Worm (Caenorhabditis elegans) whole organism, L1 larva: ENCODE measurements around the gene ilys-6.
A peak's percentile ranks its signal among the peaks of the same experiment; 100 is the strongest.

Experiments
- C04F5.9 ChIP-seq: sonication (generic microtip); optimal IDR thresholded peaks from 2 replicates; lab custom pipeline; 2016; ENCODE audit warnings: missing genetic modification characterization, missing compliant biosample characterization
- C16A3.4 ChIP-seq: fragments of 150-350 bp; optimal IDR thresholded peaks from 2 replicates; lab custom pipeline; 2014; ENCODE audit warnings: missing biosample characterization, missing genetic modification characterization
- F16B12.6 ChIP-seq: fragments of 150-350 bp; optimal IDR thresholded peaks from 2 replicates; lab custom pipeline; 2014; ENCODE audit warnings: missing biosample characterization, missing genetic modification characterization
- Y116A8C.19 ChIP-seq: sonication (generic microtip); optimal IDR thresholded peaks from 2 replicates; lab custom pipeline; 2016; ENCODE audit warnings: missing compliant biosample characterization, missing genetic modification characterization, borderline replicate concordance
- alr-1 ChIP-seq: fragments of 200-800 bp; sonication (Bioruptor generic); optimal IDR thresholded peaks from 2 replicates; lab custom pipeline; 2018; ENCODE audit warnings: borderline replicate concordance, mild to moderate bottlenecking, missing genetic modification characterization, missing compliant biosample characterization
- ama-1 ChIP-seq: fragments of 150-350 bp; optimal IDR thresholded peaks from 2 replicates; lab custom pipeline; 2014
- blmp-1 ChIP-seq: fragments of 150-350 bp; optimal IDR thresholded peaks from 2 replicates; lab custom pipeline; 2014; ENCODE audit warnings: missing biosample characterization, missing genetic modification characterization
- ceh-82 ChIP-seq, 3 experiments: fragments of 150-350 bp in 1 of 3; sonication (generic microtip) in 2 of 3; optimal IDR thresholded peaks; 2 replicates each; lab custom pipeline; 2014 to 2017; ENCODE audit warnings: missing biosample characterization in 3 of 3, missing genetic modification characterization in 3 of 3
- ceh-88 ChIP-seq: fragments of 200-800 bp; sonication (Bioruptor generic); IDR thresholded peaks from 2 replicates; pipeline ENCODE4 v1.3.6; 2022; ENCODE audit warnings: missing genetic modification characterization, missing compliant biosample characterization
- ceh-90 ChIP-seq: sonication (generic microtip); optimal IDR thresholded peaks from 2 replicates; lab custom pipeline; 2016; ENCODE audit warnings: missing genetic modification characterization, missing compliant biosample characterization
- ces-1 ChIP-seq: fragments of 150-350 bp; optimal IDR thresholded peaks from 2 replicates; lab custom pipeline; 2014; ENCODE audit warnings: missing biosample characterization, missing genetic modification reagents, missing genetic modification characterization
- dpl-1 ChIP-seq, 3 experiments: fragments of 150-350 bp in 2 of 3; sonication (generic microtip) in 1 of 3; optimal IDR thresholded peaks; 2 replicates each; lab custom pipeline; 2014 to 2017; ENCODE audit warnings: missing biosample characterization in 3 of 3, missing genetic modification characterization in 3 of 3, missing genetic modification reagents in 3 of 3
- dsc-1 ChIP-seq: sonication (generic microtip); optimal IDR thresholded peaks from 2 replicates; lab custom pipeline; 2016; ENCODE audit warnings: mild to moderate bottlenecking, missing genetic modification characterization, missing compliant biosample characterization
- efl-1 ChIP-seq, 4 experiments: fragments of 150-350 bp; optimal IDR thresholded peaks in 3 of 4; peaks in 1 of 4; 1 replicate in 1 of 4; 2 replicates in 3 of 4; lab custom pipeline; 2014; ENCODE audit warnings: missing biosample characterization in 2 of 4, missing genetic modification characterization in 2 of 4, missing genetic modification reagents in 2 of 4
- efl-3 ChIP-seq: fragments of 200-800 bp; sonication (Bioruptor generic); optimal IDR thresholded peaks from 2 replicates; lab custom pipeline; 2018; ENCODE audit warnings: mild to moderate bottlenecking, missing genetic modification characterization, missing compliant biosample characterization
- egl-27 ChIP-seq, 2 experiments: fragments of 150-350 bp in 1 of 2; sonication (generic microtip); optimal IDR thresholded peaks; 3 replicates each; lab custom pipeline; 2017 to 2018; ENCODE audit warnings: missing biosample characterization in 2 of 2, missing genetic modification characterization in 2 of 2, missing genetic modification reagents in 2 of 2
- elt-2 ChIP-seq: sonication (generic microtip); optimal IDR thresholded peaks from 2 replicates; lab custom pipeline; 2016; ENCODE audit warnings: missing genetic modification characterization, mild to moderate bottlenecking, inconsistent platforms, missing compliant biosample characterization, missing genetic modification reagents
- elt-3 ChIP-seq, 6 experiments: fragments of 150-350 bp in 1 of 6; sonication (generic microtip); optimal IDR thresholded peaks; 2 replicates each; lab custom pipeline; 2017 to 2018; ENCODE audit warnings: missing biosample characterization in 6 of 6, missing genetic modification characterization in 6 of 6, inconsistent platforms in 1 of 6
- ets-5 ChIP-seq: fragments of 200-800 bp; sonication (Bioruptor generic); IDR thresholded peaks from 2 replicates; pipeline ENCODE4 v1.3.6; 2022; ENCODE audit warnings: missing genetic modification characterization, missing compliant biosample characterization
- fkh-4 ChIP-seq: sonication (generic microtip); optimal IDR thresholded peaks from 2 replicates; lab custom pipeline; 2016; ENCODE audit warnings: missing compliant biosample characterization, missing genetic modification characterization, borderline replicate concordance
- fkh-8 ChIP-seq: sonication (generic microtip); optimal IDR thresholded peaks from 2 replicates; lab custom pipeline; 2016; ENCODE audit warnings: mild to moderate bottlenecking, missing genetic modification characterization, missing compliant biosample characterization
- hlh-17 ChIP-seq: fragments of 200-800 bp; sonication (Bioruptor generic); optimal IDR thresholded peaks from 2 replicates; lab custom pipeline; 2018; ENCODE audit warnings: missing genetic modification characterization, mild to moderate bottlenecking, missing compliant biosample characterization, moderate library complexity, borderline replicate concordance
- hlh-4 ChIP-seq: sonication (generic microtip); optimal IDR thresholded peaks from 2 replicates; lab custom pipeline; 2016; ENCODE audit warnings: mild to moderate bottlenecking, missing genetic modification characterization, missing compliant biosample characterization
- hpl-2 ChIP-seq: fragments of 150-350 bp; optimal IDR thresholded peaks from 2 replicates; lab custom pipeline; 2014; ENCODE audit warnings: missing biosample characterization, missing genetic modification reagents, missing genetic modification characterization
- irx-1 ChIP-seq: sonication (generic microtip); optimal IDR thresholded peaks from 2 replicates; lab custom pipeline; 2016; ENCODE audit warnings: missing genetic modification characterization, missing compliant biosample characterization
- isw-1 ChIP-seq: fragments of 200-800 bp; sonication (Bioruptor generic); IDR thresholded peaks from 2 replicates; pipeline ENCODE4 v1.3.6; 2022; ENCODE audit warnings: missing genetic modification characterization, missing compliant biosample characterization
- jun-1 ChIP-seq: fragments of 150-350 bp; optimal IDR thresholded peaks from 2 replicates; lab custom pipeline; 2014; ENCODE audit warnings: missing biosample characterization, missing genetic modification reagents, missing genetic modification characterization
- lin-13 ChIP-seq: fragments of 150-350 bp; optimal IDR thresholded peaks from 2 replicates; lab custom pipeline; 2014; ENCODE audit warnings: missing biosample characterization, missing genetic modification reagents, missing genetic modification characterization
- lin-14 ChIP-seq: fragments of 200-800 bp; sonication (Bioruptor generic); optimal IDR thresholded peaks from 2 replicates; lab custom pipeline; 2018; ENCODE audit warnings: mild to moderate bottlenecking, missing genetic modification characterization, moderate library complexity, missing compliant biosample characterization
- lin-15B ChIP-seq: fragments of 150-350 bp; sonication (generic microtip); optimal IDR thresholded peaks from 3 replicates; lab custom pipeline; 2014; ENCODE audit warnings: missing biosample characterization, missing genetic modification characterization
- lsy-2 ChIP-seq, 2 experiments: fragments of 150-350 bp; optimal IDR thresholded peaks; 2 replicates each; lab custom pipeline; 2014; ENCODE audit warnings: missing biosample characterization in 2 of 2, missing genetic modification characterization in 2 of 2
- mef-2 ChIP-seq: fragments of 150-350 bp; optimal IDR thresholded peaks from 2 replicates; lab custom pipeline; 2014; ENCODE audit warnings: missing biosample characterization, missing genetic modification characterization
- nhr-20 ChIP-seq: sonication (generic microtip); optimal IDR thresholded peaks from 2 replicates; lab custom pipeline; 2016; ENCODE audit warnings: mild to moderate bottlenecking, missing genetic modification characterization, missing compliant biosample characterization
- nhr-237 ChIP-seq: fragments of 150-350 bp; optimal IDR thresholded peaks from 2 replicates; lab custom pipeline; 2014; ENCODE audit warnings: missing biosample characterization, missing genetic modification characterization
- nhr-28 ChIP-seq: fragments of 150-350 bp; optimal IDR thresholded peaks from 2 replicates; lab custom pipeline; 2014; ENCODE audit warnings: missing biosample characterization, missing genetic modification characterization
- nhr-47 ChIP-seq: sonication (generic microtip); optimal IDR thresholded peaks from 2 replicates; lab custom pipeline; 2016; ENCODE audit warnings: mild to moderate bottlenecking, missing genetic modification characterization, moderate library complexity, missing compliant biosample characterization
- nhr-76 ChIP-seq: sonication (generic microtip); optimal IDR thresholded peaks from 2 replicates; lab custom pipeline; 2017; ENCODE audit warnings: missing biosample characterization, missing genetic modification characterization
- nhr-84 ChIP-seq: sonication (generic microtip); optimal IDR thresholded peaks from 2 replicates; lab custom pipeline; 2017; ENCODE audit warnings: missing biosample characterization, missing genetic modification characterization
- nhr-90 ChIP-seq: sonication (generic microtip); optimal IDR thresholded peaks from 2 replicates; lab custom pipeline; 2016; ENCODE audit warnings: mild to moderate bottlenecking, missing genetic modification characterization, missing compliant biosample characterization; ENCODE audit not compliant: poor library complexity
- pag-3 ChIP-seq: sonication (generic microtip); optimal IDR thresholded peaks from 2 replicates; lab custom pipeline; 2017; ENCODE audit warnings: missing genetic modification characterization, mild to moderate bottlenecking, missing compliant biosample characterization, antibody characterized with exemption, borderline replicate concordance; ENCODE audit not compliant: insufficient read depth
- rnt-1 ChIP-seq: sonication (generic microtip); optimal IDR thresholded peaks from 2 replicates; lab custom pipeline; 2016; ENCODE audit warnings: mild to moderate bottlenecking, missing genetic modification characterization, moderate library complexity, missing compliant biosample characterization
- snu-23 ChIP-seq: sonication (generic microtip); optimal IDR thresholded peaks from 2 replicates; lab custom pipeline; 2016; ENCODE audit warnings: missing genetic modification characterization, missing compliant biosample characterization
- sox-4 ChIP-seq: sonication (generic microtip); optimal IDR thresholded peaks from 2 replicates; lab custom pipeline; 2016; ENCODE audit warnings: missing genetic modification characterization, missing compliant biosample characterization
- tbx-2 ChIP-seq: sonication (generic microtip); optimal IDR thresholded peaks from 2 replicates; lab custom pipeline; 2016; ENCODE audit warnings: missing genetic modification characterization, missing compliant biosample characterization
- unc-130 ChIP-seq: fragments of 150-350 bp; optimal IDR thresholded peaks from 2 replicates; lab custom pipeline; 2017; ENCODE audit warnings: missing biosample characterization, missing genetic modification characterization, inconsistent platforms
- unc-30 ChIP-seq: sonication (generic microtip); optimal IDR thresholded peaks from 2 replicates; lab custom pipeline; 2017; ENCODE audit warnings: missing biosample characterization, missing genetic modification characterization
- unc-62 ChIP-seq: fragments of 150-350 bp; optimal IDR thresholded peaks from 2 replicates; lab custom pipeline; 2014; ENCODE audit warnings: missing biosample characterization, missing genetic modification reagents, missing genetic modification characterization
- unc-86 ChIP-seq: sonication (generic microtip); optimal IDR thresholded peaks from 2 replicates; lab custom pipeline; 2016; ENCODE audit warnings: missing genetic modification characterization, missing compliant biosample characterization
- vab-15 ChIP-seq: sonication (generic microtip); optimal IDR thresholded peaks from 2 replicates; lab custom pipeline; 2017; ENCODE audit warnings: missing genotype, mild to moderate bottlenecking, missing genetic modification characterization, missing compliant biosample characterization
- zag-1 ChIP-seq: fragments of 150-350 bp; optimal IDR thresholded peaks from 2 replicates; lab custom pipeline; 2014; ENCODE audit warnings: missing biosample characterization, missing genetic modification characterization
- zip-4 ChIP-seq: fragments of 200-800 bp; sonication (Bioruptor generic); optimal IDR thresholded peaks from 2 replicates; lab custom pipeline; 2018; ENCODE audit warnings: mild to moderate bottlenecking, missing genetic modification characterization, moderate library complexity, missing compliant biosample characterization
- ztf-11 ChIP-seq, 2 experiments: sonication (generic microtip); optimal IDR thresholded peaks; 2 replicates each; lab custom pipeline; 2016 to 2017; ENCODE audit warnings: missing genetic modification characterization in 2 of 2, missing biosample characterization in 1 of 2, missing compliant biosample characterization in 1 of 2
- ztf-4 ChIP-seq: fragments of 150-350 bp; optimal IDR thresholded peaks from 2 replicates; lab custom pipeline; 2014; ENCODE audit warnings: missing biosample characterization, missing genetic modification characterization

The ilys-6 gene

ce11 chrIV:4099773-4100172 lies 36.3 kb upstream of the ilys-6 start:
- TF ChIP-seq F16B12.6, result no peak
- TF ChIP-seq blmp-1 (tag; lab: Kevin White, UChicago), result no peak
- TF ChIP-seq nhr-47, result no peak
- TF ChIP-seq jun-1 (tag; lab: Kevin White, UChicago), result no peak
- no peak for TF ChIP-seq unc-86 (tag; lab: Kevin White, UChicago)
- TF ChIP-seq fkh-4 (tag; lab: Kevin White, UChicago), result no peak
- TF ChIP-seq lsy-2 (tag; optimal IDR thresholded peaks at IDR 0.05; lab: Kevin White, UChicago), result peak; percentile 10 to 21
- no peak for TF ChIP-seq lin-15B (tag; lab: Kevin White, UChicago)
- no peak for TF ChIP-seq ets-5 (GFP tag; lab: Robert Waterston, UW)
- TF ChIP-seq elt-2 (tag; lab: Kevin White, UChicago), result no peak
- no peak for TF ChIP-seq fkh-8 (tag; lab: Kevin White, UChicago)
- TF ChIP-seq rnt-1 (tag; lab: Kevin White, UChicago), result no peak
- no peak for TF ChIP-seq nhr-28 (tag; lab: Kevin White, UChicago)
- TF ChIP-seq alr-1 (tag; lab: Kevin White, UChicago), result no peak
- TF ChIP-seq efl-1 (optimal IDR thresholded peaks at IDR 0.05; lab: Kevin White, UChicago), result no peak
- TF ChIP-seq efl-1 (GFP tag; optimal IDR thresholded peaks at IDR 0.05 in 1 of 2; lab: Kevin White, UChicago), result no peak
- TF ChIP-seq dpl-1 (GFP tag; optimal IDR thresholded peaks at IDR 0.05; lab: Kevin White, UChicago), result peak in 1 of 3 experiments; percentile 13
- TF ChIP-seq ceh-88, result no peak
- no peak for TF ChIP-seq unc-62 (GFP tag; lab: Kevin White, UChicago)
- no peak for TF ChIP-seq nhr-20
- TF ChIP-seq C04F5.9 (tag; lab: Kevin White, UChicago), result no peak
- TF ChIP-seq nhr-84 (tag; lab: Kevin White, UChicago), result no peak
- TF ChIP-seq zag-1 (tag; lab: Kevin White, UChicago), result no peak
- no peak for TF ChIP-seq hpl-2
- TF ChIP-seq hlh-17 (GFP tag; lab: Kevin White, UChicago), result no peak
- TF ChIP-seq unc-130 (tag; lab: Kevin White, UChicago), result peak; percentile 48
- TF ChIP-seq lin-14 (GFP tag; lab: Kevin White, UChicago), result peak; percentile 54
- TF ChIP-seq mef-2 (tag; lab: Kevin White, UChicago), result no peak
- TF ChIP-seq ztf-11 (tag; optimal IDR thresholded peaks at IDR 0.05; lab: Kevin White, UChicago), result no peak
- no peak for TF ChIP-seq hlh-4 (tag; lab: Kevin White, UChicago)
- peak; percentile 7 for TF ChIP-seq snu-23
- TF ChIP-seq egl-27 (tag; optimal IDR thresholded peaks at IDR 0.05; lab: Kevin White, UChicago), result no peak
- TF ChIP-seq nhr-76 (tag; lab: Kevin White, UChicago), result no peak
- no peak for TF ChIP-seq tbx-2 (tag; lab: Kevin White, UChicago)
- no peak for TF ChIP-seq dsc-1
- no peak for TF ChIP-seq C16A3.4 (tag; lab: Kevin White, UChicago)
- peak; percentile 40 for TF ChIP-seq pag-3 (tag; lab: Kevin White, UChicago)
- TF ChIP-seq ama-1 (lab: Kevin White, UChicago), result no peak
- no peak for TF ChIP-seq ceh-90
- no peak for TF ChIP-seq irx-1 (tag; lab: Kevin White, UChicago)
- TF ChIP-seq unc-30 (tag; lab: Kevin White, UChicago), result no peak
- TF ChIP-seq ztf-4 (tag; lab: Kevin White, UChicago), result no peak
- TF ChIP-seq nhr-237 (tag; lab: Kevin White, UChicago), result no peak
- TF ChIP-seq zip-4 (GFP tag; lab: Kevin White, UChicago), result no peak
- TF ChIP-seq Y116A8C.19 (tag; lab: Kevin White, UChicago), result no peak
- TF ChIP-seq elt-3 (tag; optimal IDR thresholded peaks at IDR 0.05; lab: Kevin White, UChicago), result no peak
- TF ChIP-seq isw-1 (GFP tag; lab: Robert Waterston, UW), result no peak
- TF ChIP-seq ces-1 (GFP tag; lab: Kevin White, UChicago), result no peak
- no peak for TF ChIP-seq nhr-90 (tag; lab: Kevin White, UChicago)
- TF ChIP-seq lin-13 (GFP tag; lab: Kevin White, UChicago), result no peak
- TF ChIP-seq sox-4 (tag; lab: Kevin White, UChicago), result no peak
- TF ChIP-seq efl-3 (GFP tag; lab: Kevin White, UChicago), result no peak
- TF ChIP-seq ceh-82 (tag; optimal IDR thresholded peaks at IDR 0.05; lab: Kevin White, UChicago), result no peak
- no peak for TF ChIP-seq vab-15 (tag; lab: Kevin White, UChicago)
